Worm (Caenorhabditis elegans) whole organism, L4/young adult: ENCODE data around the gene wdr-46.

ENCODE experiments used
- W03F9.2 ChIP-seq: fragments of 150-350 bp; optimal IDR thresholded peaks from 2 replicates; lab custom pipeline; 2014; ENCODE audit warnings: missing biosample characterization, missing genetic modification characterization
- him-1 ChIP-seq: sonication (generic microtip); optimal IDR thresholded peaks from 2 replicates; lab custom pipeline; 2016; ENCODE audit warnings: missing genotype, missing genetic modification reagents, missing genetic modification characterization, missing compliant biosample characterization

DNA sequence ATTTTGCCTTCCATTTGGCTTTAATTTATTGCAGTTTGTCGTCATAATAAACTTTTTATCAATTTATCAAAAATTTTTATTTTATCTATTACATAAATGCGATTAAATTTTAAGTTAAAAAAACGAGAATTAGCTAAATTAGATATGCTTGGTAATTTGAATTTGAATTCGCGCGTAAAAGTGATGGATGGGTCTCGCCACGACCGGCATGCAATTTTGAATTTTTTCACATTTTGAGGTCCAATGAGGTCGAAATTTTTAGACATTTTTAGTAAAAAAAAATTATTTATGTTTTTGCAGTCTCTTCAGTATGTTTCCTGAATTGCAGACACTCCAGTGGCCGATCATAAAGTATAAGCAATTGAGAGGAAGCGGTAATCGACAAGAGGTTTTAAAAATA is 36.6 kb downstream of the wdr-46 start, which contains the start of gene dsb-1:
- no peak for TF ChIP-seq him-1
- TF ChIP-seq W03F9.2 (tag; lab: Kevin White, UChicago), result no peak
